Worm (Caenorhabditis elegans) whole organism, L4 larva: ENCODE results near the gene ari-1.4.

Source experiments
- R02D3.7 ChIP-seq: fragments of 150-350 bp; sonication (generic microtip); optimal IDR thresholded peaks from 3 replicates; lab custom pipeline; 2014; ENCODE audit warnings: missing biosample characterization, missing genetic modification characterization
- ZK546.5 ChIP-seq, 2 experiments: sonication (generic microtip); optimal IDR thresholded peaks; 2 replicates each; lab custom pipeline; 2017; ENCODE audit warnings: missing biosample characterization in 2 of 2, missing genetic modification characterization in 2 of 2
- aly-2 ChIP-seq: sonication (generic microtip); optimal IDR thresholded peaks from 2 replicates; lab custom pipeline; 2018; ENCODE audit warnings: missing biosample characterization, missing genetic modification characterization
- ceh-28 ChIP-seq: fragments of 150-350 bp; optimal IDR thresholded peaks from 2 replicates; lab custom pipeline; 2014; ENCODE audit warnings: missing biosample characterization, missing genetic modification reagents, missing genetic modification characterization
- cey-2 ChIP-seq: sonication (generic microtip); optimal IDR thresholded peaks from 3 replicates; lab custom pipeline; 2017; ENCODE audit warnings: missing genetic modification characterization, mild to moderate bottlenecking, missing compliant biosample characterization, antibody characterized with exemption, borderline replicate concordance; ENCODE audit not compliant: insufficient read depth
- ctbp-1 ChIP-seq: fragments of 200-800 bp; sonication (Bioruptor generic); IDR thresholded peaks from 2 replicates; pipeline ENCODE4 v1.3.6; 2022; ENCODE audit warnings: missing genetic modification reagents, missing genetic modification characterization, missing compliant biosample characterization
- daf-16 ChIP-seq, 3 experiments: sonication (generic microtip); optimal IDR thresholded peaks; 2 replicates each; lab custom pipeline; 2016 to 2017; ENCODE audit warnings: missing genetic modification characterization in 3 of 3, missing genetic modification reagents in 3 of 3, mild to moderate bottlenecking in 2 of 3, missing compliant biosample characterization in 2 of 3, missing biosample characterization in 1 of 3, moderate library complexity in 1 of 3
- dmd-8 ChIP-seq: fragments of 200-800 bp; sonication (Bioruptor generic); IDR thresholded peaks from 2 replicates; pipeline ENCODE4 v1.3.6; 2022; ENCODE audit warnings: missing genetic modification characterization, missing compliant biosample characterization
- duxl-1 ChIP-seq: sonication (generic microtip); optimal IDR thresholded peaks from 2 replicates; lab custom pipeline; 2016; ENCODE audit warnings: mild to moderate bottlenecking, missing genetic modification characterization, moderate library complexity, missing compliant biosample characterization; ENCODE audit not compliant: poor library complexity
- dve-1 ChIP-seq: sonication (generic microtip); optimal IDR thresholded peaks from 2 replicates; lab custom pipeline; 2017; ENCODE audit warnings: antibody characterized with exemption, mild to moderate bottlenecking, missing genetic modification characterization, missing compliant biosample characterization; ENCODE audit not compliant: insufficient read depth
- hif-1 ChIP-seq, 2 experiments: sonication (generic microtip); optimal IDR thresholded peaks; 2 replicates each; lab custom pipeline; 2016 to 2017; ENCODE audit warnings: missing compliant biosample characterization in 2 of 2, missing genetic modification characterization in 2 of 2, missing genetic modification reagents in 2 of 2, missing genotype in 2 of 2, mild to moderate bottlenecking in 1 of 2
- hlh-30 ChIP-seq: sonication (generic microtip); optimal IDR thresholded peaks from 2 replicates; lab custom pipeline; 2017; ENCODE audit warnings: antibody characterized with exemption, mild to moderate bottlenecking, missing genetic modification characterization, missing compliant biosample characterization; ENCODE audit not compliant: insufficient read depth
- lin-13 ChIP-seq: fragments of 150-350 bp; optimal IDR thresholded peaks from 2 replicates; lab custom pipeline; 2014; ENCODE audit warnings: missing biosample characterization, missing genetic modification reagents, missing genetic modification characterization
- lin-15B ChIP-seq: fragments of 150-350 bp; sonication (generic microtip); optimal IDR thresholded peaks from 3 replicates; lab custom pipeline; 2014; ENCODE audit warnings: missing biosample characterization, missing genetic modification characterization
- lsy-2 ChIP-seq, 2 experiments: fragments of 150-350 bp in 1 of 2; sonication (generic microtip) in 1 of 2; optimal IDR thresholded peaks; 2 replicates each; lab custom pipeline; 2014 to 2017; ENCODE audit warnings: missing biosample characterization in 2 of 2, missing genetic modification characterization in 2 of 2
- mdl-1 ChIP-seq, 2 experiments: fragments of 150-350 bp in 1 of 2; sonication (generic microtip) in 1 of 2; optimal IDR thresholded peaks; 2 replicates each; lab custom pipeline; 2014 to 2017; ENCODE audit warnings: missing biosample characterization in 2 of 2, missing genetic modification characterization in 2 of 2
- mdt-29 ChIP-seq: fragments of 200-800 bp; sonication (Bioruptor generic); IDR thresholded peaks from 2 replicates; pipeline ENCODE4 v1.3.6; 2022; ENCODE audit warnings: missing genetic modification reagents, missing genetic modification characterization, missing compliant biosample characterization
- mep-1 ChIP-seq: fragments of 150-350 bp; sonication (generic microtip); optimal IDR thresholded peaks from 3 replicates; lab custom pipeline; 2014; ENCODE audit warnings: missing biosample characterization, missing genetic modification characterization
- nhr-111 ChIP-seq: fragments of 200-800 bp; sonication (Bioruptor generic); optimal IDR thresholded peaks from 2 replicates; lab custom pipeline; 2018; ENCODE audit warnings: mild to moderate bottlenecking, missing genetic modification characterization, missing compliant biosample characterization
- nhr-237 ChIP-seq: sonication (generic microtip); optimal IDR thresholded peaks from 2 replicates; lab custom pipeline; 2017; ENCODE audit warnings: missing biosample characterization, missing genetic modification characterization
- nhr-25 ChIP-seq: sonication (generic microtip); optimal IDR thresholded peaks from 2 replicates; lab custom pipeline; 2017; ENCODE audit warnings: missing genetic modification characterization, mild to moderate bottlenecking, missing compliant biosample characterization, antibody characterized with exemption, moderate library complexity, borderline replicate concordance; ENCODE audit not compliant: insufficient read depth
- nhr-41 ChIP-seq: fragments of 200-800 bp; sonication (Bioruptor generic); IDR thresholded peaks from 2 replicates; pipeline ENCODE4 v1.3.6; 2022; ENCODE audit warnings: missing genetic modification reagents, missing genetic modification characterization, missing compliant biosample characterization
- nhr-42 ChIP-seq: fragments of 200-800 bp; sonication (Bioruptor generic); IDR thresholded peaks from 2 replicates; pipeline ENCODE4 v1.3.6; 2022; ENCODE audit warnings: missing genetic modification characterization, missing compliant biosample characterization
- nhr-6 ChIP-seq: fragments of 150-350 bp; optimal IDR thresholded peaks from 2 replicates; lab custom pipeline; 2014; ENCODE audit warnings: missing biosample characterization, missing genetic modification characterization
- nhr-76 ChIP-seq: fragments of 150-350 bp; optimal IDR thresholded peaks from 2 replicates; lab custom pipeline; 2014; ENCODE audit warnings: missing biosample characterization, missing genetic modification characterization
- nhr-77 ChIP-seq: fragments of 150-350 bp; optimal IDR thresholded peaks from 2 replicates; lab custom pipeline; 2014; ENCODE audit warnings: missing biosample characterization, missing genetic modification characterization
- pha-4 ChIP-seq, 2 experiments: fragments of 150-350 bp in 1 of 2; fragments of 200-800 bp in 1 of 2; sonication (Bioruptor generic) in 1 of 2; IDR thresholded peaks in 1 of 2; optimal IDR thresholded peaks in 1 of 2; 2 replicates each; pipeline versions ENCODE4 v1.3.6 to Lab custom; 2014 to 2022; ENCODE audit warnings: missing genetic modification characterization in 2 of 2, missing genetic modification reagents in 2 of 2, missing biosample characterization in 1 of 2, missing compliant biosample characterization in 1 of 2
- rbr-2 ChIP-seq: sonication (generic microtip); optimal IDR thresholded peaks from 2 replicates; lab custom pipeline; 2016; ENCODE audit warnings: missing genotype, missing genetic modification characterization, missing compliant biosample characterization
- spr-1 ChIP-seq: sonication (generic microtip); optimal IDR thresholded peaks from 2 replicates; lab custom pipeline; 2016; ENCODE audit warnings: mild to moderate bottlenecking, missing genetic modification characterization, missing compliant biosample characterization
- spr-3 ChIP-seq: fragments of 200-800 bp; sonication (Bioruptor generic); optimal IDR thresholded peaks from 2 replicates; lab custom pipeline; 2018; ENCODE audit warnings: mild to moderate bottlenecking, missing genetic modification characterization, missing compliant biosample characterization
- tag-97 ChIP-seq: fragments of 200-800 bp; sonication (Bioruptor generic); IDR thresholded peaks from 2 replicates; pipeline ENCODE4 v1.3.6; 2022; ENCODE audit warnings: missing genetic modification characterization, missing compliant biosample characterization
- unc-39 ChIP-seq: sonication (generic microtip); optimal IDR thresholded peaks from 2 replicates; lab custom pipeline; 2017; ENCODE audit warnings: missing biosample characterization, missing genetic modification characterization
- unc-62 ChIP-seq, 3 experiments: fragments of 150-350 bp in 1 of 3; sonication (generic microtip); optimal IDR thresholded peaks in 2 of 3; peaks in 1 of 3; 1 replicate in 1 of 3; 2 replicates in 2 of 3; lab custom pipeline; 2014 to 2017; ENCODE audit warnings: missing biosample characterization in 3 of 3, missing genetic modification characterization in 3 of 3, missing genetic modification reagents in 3 of 3, missing genotype in 1 of 3
- zag-1 ChIP-seq: fragments of 150-350 bp; optimal IDR thresholded peaks from 2 replicates; lab custom pipeline; 2014; ENCODE audit warnings: missing biosample characterization, missing genetic modification characterization
- zfp-2 ChIP-seq: sonication (generic microtip); optimal IDR thresholded peaks from 2 replicates; lab custom pipeline; 2016; ENCODE audit warnings: mild to moderate bottlenecking, missing genetic modification characterization, missing compliant biosample characterization

ari-1.4 gene

DNA sequence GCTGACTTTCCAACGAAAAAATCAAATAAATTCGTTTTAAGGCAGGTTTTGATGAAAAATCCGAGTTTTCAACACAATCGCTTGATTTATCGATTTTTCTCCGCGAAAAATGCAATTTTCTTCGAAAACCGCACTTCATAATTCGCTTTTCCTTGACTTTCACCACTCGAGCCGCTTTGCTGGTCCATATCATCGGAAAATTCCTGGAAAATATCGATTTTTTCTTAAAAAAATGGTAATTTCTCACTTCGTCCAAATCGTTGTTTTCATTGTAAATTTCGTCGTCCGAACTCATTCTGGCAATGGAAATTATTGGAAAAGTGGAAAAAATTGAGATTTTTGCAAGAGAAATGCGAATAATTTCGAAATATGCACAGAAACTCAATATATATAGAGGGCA is at the start of gene ari-1.4:
ari-1.4 (minus strand) TSS at position 295 of the 400 bp plus-strand sequence.
- TF ChIP-seq mdt-29 (GFP tag; lab: Robert Waterston, UW) (no peak), aly-2 (no peak), zfp-2 (no peak), nhr-42 (no peak), spr-3 (GFP tag; lab: Kevin White, UChicago) (no peak), dve-1 (tag; lab: Kevin White, UChicago) (no peak), ZK546.5 (tag; optimal IDR thresholded peaks at IDR 0.05; lab: Kevin White, UChicago) (no peak), ceh-28 (peak; percentile 53), nhr-111 (GFP tag; lab: Kevin White, UChicago) (no peak)

DNA sequence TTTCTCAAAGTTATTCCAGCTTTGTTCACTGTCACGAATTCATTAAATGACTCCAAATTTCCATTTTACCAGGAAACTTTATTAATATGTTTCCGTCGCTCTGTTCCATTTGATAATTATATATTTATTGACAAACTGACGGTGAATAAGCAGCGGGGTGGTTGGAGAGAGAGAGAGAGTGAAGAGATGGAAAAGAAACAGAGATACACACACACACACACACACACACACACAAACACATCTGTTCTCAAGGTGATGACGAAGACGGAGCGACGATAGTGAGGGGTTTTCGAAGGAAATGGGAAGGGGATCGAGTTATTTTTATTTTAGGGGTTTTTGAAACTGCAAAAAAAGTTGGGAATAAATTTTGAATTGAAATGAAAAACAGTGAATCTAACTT is 45.5 kb upstream of the ari-1.4 start:
- no peak for TF ChIP-seq mdl-1 (tag; optimal IDR thresholded peaks at IDR 0.05; lab: Kevin White, UChicago)
- no peak for TF ChIP-seq ceh-28
- no peak for TF ChIP-seq daf-16 (GFP tag; optimal IDR thresholded peaks at IDR 0.05; lab: Kevin White, UChicago)
- peak; percentile 43 for TF ChIP-seq daf-16 (tag; optimal IDR thresholded peaks at IDR 0.05; lab: Kevin White, UChicago)
- peak in 1 of 2 experiments; percentile 83 for TF ChIP-seq lsy-2 (tag; optimal IDR thresholded peaks at IDR 0.05; lab: Kevin White, UChicago)
- TF ChIP-seq nhr-41: no peak
- TF ChIP-seq nhr-25 (tag; lab: Kevin White, UChicago): no peak
- peak; percentile 55 for TF ChIP-seq nhr-6 (tag; lab: Kevin White, UChicago)
- no peak for TF ChIP-seq dmd-8 (GFP tag; lab: Robert Waterston, UW)
- no peak for TF ChIP-seq nhr-76 (tag; lab: Kevin White, UChicago)
- no peak for TF ChIP-seq rbr-2 (tag; lab: Kevin White, UChicago)
- peak; percentile 37 for TF ChIP-seq dve-1 (tag; lab: Kevin White, UChicago)
- TF ChIP-seq nhr-237 (tag; lab: Kevin White, UChicago): no peak
- TF ChIP-seq tag-97 (GFP tag; lab: Robert Waterston, UW): no peak
- TF ChIP-seq mep-1 (tag; lab: Kevin White, UChicago): peak; percentile 17
- no peak for TF ChIP-seq hlh-30 (tag; lab: Kevin White, UChicago)
- no peak for TF ChIP-seq hif-1 (tag; optimal IDR thresholded peaks at IDR 0.05; lab: Kevin White, UChicago)
- TF ChIP-seq ctbp-1 (GFP tag; lab: Robert Waterston, UW): no peak
- no peak for TF ChIP-seq lin-13
- no peak for TF ChIP-seq unc-39
- no peak for TF ChIP-seq pha-4 (GFP tag; IDR thresholded peaks at IDR 0.05; lab: Robert Waterston, UW)
- TF ChIP-seq pha-4 (tag; optimal IDR thresholded peaks at IDR 0.05; lab: Kevin White, UChicago): peak; percentile 23
- no peak for TF ChIP-seq zag-1 (tag; lab: Kevin White, UChicago)
- no peak for TF ChIP-seq spr-1 (tag; lab: Kevin White, UChicago)
- TF ChIP-seq R02D3.7 (tag; lab: Kevin White, UChicago): no peak

DNA sequence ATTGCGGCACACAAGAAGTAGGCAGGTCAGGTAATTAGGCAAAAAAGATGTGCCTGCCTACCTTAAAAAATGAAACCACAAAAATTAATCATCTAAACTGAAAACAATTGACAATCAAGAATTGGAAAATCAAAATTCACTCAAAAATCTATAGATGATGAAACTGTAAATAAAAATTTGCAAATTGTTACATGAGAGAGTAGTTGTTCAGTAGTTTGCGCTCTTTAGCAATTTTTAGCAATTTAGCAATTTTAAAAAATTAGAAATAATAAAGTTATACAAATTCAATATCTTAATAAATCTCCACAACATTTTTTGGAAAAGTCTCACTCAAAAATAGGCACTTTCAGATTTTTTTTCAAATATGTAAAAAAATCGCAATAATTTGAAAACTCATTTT is 43.8 kb upstream of the ari-1.4 start:
- TF ChIP-seq duxl-1 (tag; lab: Kevin White, UChicago) (no peak), cey-2 (tag; lab: Kevin White, UChicago) (no peak), unc-62 (GFP tag; optimal IDR thresholded peaks at IDR 0.05 in 1 of 2; lab: Kevin White, UChicago) (peak in 1 of 2 experiments; percentile 92), unc-62 (tag; optimal IDR thresholded peaks at IDR 0.05; lab: Kevin White, UChicago) (no peak), nhr-77 (no peak), lin-15B (tag; lab: Kevin White, UChicago) (no peak)
